Worm (Caenorhabditis elegans) whole organism, L3 larva: ENCODE measurements around the gene ZK1067.3.

Experiments
- R02D3.7 ChIP-seq: fragments of 150-350 bp; optimal IDR thresholded peaks from 2 replicates; lab custom pipeline; 2014; ENCODE audit warnings: missing biosample characterization, missing genetic modification characterization
- aly-2 ChIP-seq: fragments of 150-350 bp; optimal IDR thresholded peaks from 2 replicates; lab custom pipeline; 2014; ENCODE audit warnings: missing biosample characterization, missing genetic modification characterization
- ama-1 ChIP-seq: fragments of 150-350 bp; optimal IDR thresholded peaks from 2 replicates; lab custom pipeline; 2018
- ceh-28 ChIP-seq: fragments of 150-350 bp; optimal IDR thresholded peaks from 2 replicates; lab custom pipeline; 2014; ENCODE audit warnings: missing biosample characterization, missing genetic modification reagents, missing genetic modification characterization
- ceh-9 ChIP-seq: sonication (generic microtip); optimal IDR thresholded peaks from 2 replicates; lab custom pipeline; 2018; ENCODE audit warnings: missing biosample characterization, missing genetic modification characterization
- egl-27 ChIP-seq: sonication (generic microtip); optimal IDR thresholded peaks from 4 replicates; lab custom pipeline; 2017; ENCODE audit warnings: missing biosample characterization, missing genetic modification reagents, missing genetic modification characterization
- elt-1 ChIP-seq: fragments of 150-350 bp; optimal IDR thresholded peaks from 2 replicates; lab custom pipeline; 2014; ENCODE audit warnings: missing biosample characterization, missing genetic modification characterization
- elt-2 ChIP-seq: sonication (generic microtip); optimal IDR thresholded peaks from 2 replicates; lab custom pipeline; 2016; ENCODE audit warnings: missing genetic modification reagents, mild to moderate bottlenecking, missing genetic modification characterization, missing compliant biosample characterization
- elt-3 ChIP-seq, 3 experiments: fragments of 150-350 bp in 1 of 3; sonication (generic microtip) in 2 of 3; optimal IDR thresholded peaks; 2 replicates in 2 of 3; 4 replicates in 1 of 3; lab custom pipeline; 2014 to 2017; ENCODE audit warnings: missing biosample characterization in 3 of 3, missing genetic modification characterization in 3 of 3
- fos-1 ChIP-seq: fragments of 150-350 bp; optimal IDR thresholded peaks from 2 replicates; lab custom pipeline; 2014; ENCODE audit warnings: missing biosample characterization, missing genetic modification characterization
- hmg-11 ChIP-seq: sonication (generic microtip); optimal IDR thresholded peaks from 2 replicates; lab custom pipeline; 2016; ENCODE audit warnings: missing genetic modification characterization, missing compliant biosample characterization
- lin-15B ChIP-seq: fragments of 150-350 bp; optimal IDR thresholded peaks from 2 replicates; lab custom pipeline; 2014; ENCODE audit warnings: missing biosample characterization, missing genetic modification characterization
- lin-39 ChIP-seq: fragments of 150-350 bp; optimal IDR thresholded peaks from 2 replicates; lab custom pipeline; 2018; ENCODE audit warnings: missing biosample characterization, missing genetic modification reagents, missing genetic modification characterization
- lsy-12 ChIP-seq: sonication (generic microtip); optimal IDR thresholded peaks from 2 replicates; lab custom pipeline; 2016; ENCODE audit warnings: mild to moderate bottlenecking, missing genetic modification characterization, missing compliant biosample characterization
- mdl-1 ChIP-seq: fragments of 150-350 bp; optimal IDR thresholded peaks from 2 replicates; lab custom pipeline; 2014; ENCODE audit warnings: missing biosample characterization, missing genetic modification characterization
- mml-1 ChIP-seq: fragments of 150-350 bp; sonication (generic microtip); optimal IDR thresholded peaks from 3 replicates; lab custom pipeline; 2014; ENCODE audit warnings: missing biosample characterization, missing genetic modification characterization
- nfya-1 ChIP-seq: sonication (generic microtip); optimal IDR thresholded peaks from 2 replicates; lab custom pipeline; 2017; ENCODE audit warnings: missing genetic modification characterization, mild to moderate bottlenecking, missing compliant biosample characterization, antibody characterized with exemption, moderate library complexity; ENCODE audit not compliant: insufficient read depth
- nhr-12 ChIP-seq: fragments of 150-350 bp; optimal IDR thresholded peaks from 2 replicates; lab custom pipeline; 2014; ENCODE audit warnings: missing biosample characterization, missing genetic modification characterization
- nhr-237 ChIP-seq: fragments of 150-350 bp; optimal IDR thresholded peaks from 2 replicates; lab custom pipeline; 2014; ENCODE audit warnings: missing biosample characterization, missing genetic modification characterization
- nhr-25 ChIP-seq: sonication (generic microtip); optimal IDR thresholded peaks from 2 replicates; lab custom pipeline; 2017; ENCODE audit warnings: missing biosample characterization, missing genetic modification characterization
- nhr-28 ChIP-seq: fragments of 150-350 bp; optimal IDR thresholded peaks from 2 replicates; lab custom pipeline; 2014; ENCODE audit warnings: missing biosample characterization, missing genetic modification characterization
- nhr-43 ChIP-seq: sonication (generic microtip); optimal IDR thresholded peaks from 2 replicates; lab custom pipeline; 2016; ENCODE audit warnings: mild to moderate bottlenecking, missing genetic modification characterization, missing compliant biosample characterization; ENCODE audit not compliant: poor library complexity, severe bottlenecking
- nhr-76 ChIP-seq: fragments of 150-350 bp; sonication (generic microtip); optimal IDR thresholded peaks from 5 replicates; lab custom pipeline; 2014; ENCODE audit warnings: missing biosample characterization, missing genetic modification characterization
- nhr-77 ChIP-seq: fragments of 150-350 bp; optimal IDR thresholded peaks from 2 replicates; lab custom pipeline; 2014; ENCODE audit warnings: missing biosample characterization, missing genetic modification characterization
- pha-4 ChIP-seq: fragments of 150-350 bp; optimal IDR thresholded peaks from 2 replicates; lab custom pipeline; 2014; ENCODE audit warnings: missing biosample characterization, missing genetic modification reagents, missing genetic modification characterization
- pqm-1 ChIP-seq: fragments of 150-350 bp; optimal IDR thresholded peaks from 2 replicates; lab custom pipeline; 2017; ENCODE audit warnings: missing biosample characterization, missing genetic modification characterization, inconsistent platforms
- sea-2 ChIP-seq: fragments of 150-350 bp; sonication (generic microtip); optimal IDR thresholded peaks from 4 replicates; lab custom pipeline; 2014; ENCODE audit warnings: missing biosample characterization, missing genetic modification reagents, missing genetic modification characterization
- snpc-4 ChIP-seq: fragments of 150-350 bp; optimal IDR thresholded peaks from 2 replicates; lab custom pipeline; 2014; ENCODE audit warnings: missing biosample characterization, missing genetic modification characterization
- tbx-2 ChIP-seq: sonication (generic microtip); optimal IDR thresholded peaks from 2 replicates; lab custom pipeline; 2016; ENCODE audit warnings: mild to moderate bottlenecking, missing genetic modification characterization, missing compliant biosample characterization
- unc-39 ChIP-seq: sonication (generic microtip); optimal IDR thresholded peaks from 4 replicates; lab custom pipeline; 2017; ENCODE audit warnings: missing biosample characterization, missing genetic modification characterization

The ZK1067.3 gene

DNA sequence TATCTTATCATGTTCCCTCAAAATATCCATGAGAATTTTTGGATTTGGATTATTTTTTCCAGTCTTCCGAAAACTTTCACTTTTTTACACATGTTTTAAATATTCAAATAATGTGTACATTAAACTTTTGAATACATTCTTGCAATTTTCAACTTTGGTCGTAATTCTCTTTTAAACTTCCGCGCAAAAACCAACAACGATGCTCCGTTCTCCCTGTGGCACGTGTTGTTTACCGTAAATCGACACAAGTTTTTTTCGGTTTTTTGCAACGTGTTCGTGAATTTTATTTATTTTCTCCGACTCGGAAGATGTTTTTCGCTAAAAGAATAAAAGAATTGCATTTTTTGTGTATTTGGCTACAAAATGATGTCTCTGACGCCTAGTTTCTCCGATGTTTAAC, 19.7 kb downstream of the ZK1067.3 start:
- TF ChIP-seq nfya-1 (tag; lab: Kevin White, UChicago) = peak; percentile 54
- no peak for TF ChIP-seq snpc-4 (tag; lab: Kevin White, UChicago)
- TF ChIP-seq sea-2 (GFP tag; lab: Kevin White, UChicago) = no peak
- TF ChIP-seq R02D3.7 = peak; percentile 94
- TF ChIP-seq nhr-43 (tag; lab: Kevin White, UChicago) = no peak
- no peak for TF ChIP-seq egl-27
- peak; percentile 42 for TF ChIP-seq lin-15B (tag; lab: Kevin White, UChicago)
- TF ChIP-seq elt-3 (tag; optimal IDR thresholded peaks at IDR 0.05; lab: Kevin White, UChicago) = no peak
- TF ChIP-seq pha-4 (tag; lab: Kevin White, UChicago) = peak; percentile 94
- peak; percentile 24 for TF ChIP-seq ama-1 (lab: Kevin White, UChicago)
- TF ChIP-seq hmg-11 (tag; lab: Kevin White, UChicago) = peak; percentile 17
- TF ChIP-seq elt-2 (tag; lab: Kevin White, UChicago) = peak; percentile 14

DNA sequence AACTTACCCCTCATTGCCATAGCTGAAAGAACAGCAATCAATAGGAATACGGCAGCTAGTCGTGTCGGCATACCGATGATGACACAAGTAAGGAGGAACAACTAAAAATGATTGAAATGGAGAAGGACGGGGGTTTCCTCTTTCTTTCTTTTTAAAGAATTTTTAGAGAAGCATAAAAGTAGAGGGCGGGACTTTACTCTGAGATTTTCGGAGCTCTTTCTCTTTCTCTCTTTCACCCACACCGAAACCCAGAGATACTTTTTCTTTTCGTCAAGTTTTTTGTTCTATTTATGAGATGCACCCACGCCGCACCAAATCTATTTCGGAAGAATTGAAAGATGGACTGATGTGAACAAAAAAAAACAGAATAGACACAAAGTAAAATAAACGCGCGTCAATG, 23.6 kb downstream of the ZK1067.3 start, which contains the start of gene T26C5.5:
Gene T26C5.5, minus strand, starts transcription at position 101 of the 400 bp plus-strand sequence.
- TF ChIP-seq nhr-77 (tag; lab: Kevin White, UChicago) (no peak), nfya-1 (tag; lab: Kevin White, UChicago) (no peak), nhr-76 (tag; lab: Kevin White, UChicago) (no peak), egl-27 (no peak), elt-1 (tag; lab: Kevin White, UChicago) (no peak), pha-4 (tag; lab: Kevin White, UChicago) (no peak)
- TF ChIP-seq, all 47 proteins: peak for 0

- TF ChIP-seq fos-1 (tag; lab: Kevin White, UChicago) (no peak), unc-39 (tag; lab: Kevin White, UChicago) (no peak)
Measured at ce11 chrII:9250422-9250821, 27.4 kb downstream of the ZK1067.3 start, which contains the start of gene T26C5.4. Gene T26C5.4 (minus strand): TSS chrII:9250522.

ce11 chrII:9251529-9251928, 28.5 kb downstream of the ZK1067.3 start:
- TF ChIP-seq lsy-12 (tag; lab: Kevin White, UChicago) (no peak), nhr-25 (peak; percentile 19)

DNA sequence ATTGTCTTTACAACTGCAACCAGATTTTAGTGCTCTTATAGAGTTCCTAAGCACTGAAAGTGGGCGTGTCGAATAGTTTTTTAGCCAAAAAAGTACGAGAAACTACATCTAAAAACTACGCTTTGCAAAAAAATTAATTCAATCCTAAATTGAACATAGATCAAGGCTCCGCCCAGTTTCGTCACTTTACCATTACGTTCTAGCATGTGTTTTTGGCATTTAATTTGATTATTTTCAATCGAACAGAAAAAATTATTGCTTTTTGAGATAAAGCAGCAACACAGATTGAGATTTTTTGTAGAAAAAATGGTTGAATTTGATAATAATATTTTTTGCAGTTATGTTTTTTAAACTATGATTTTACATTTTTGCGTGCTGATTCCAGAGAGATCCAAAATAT, 31.1 kb downstream of the ZK1067.3 start, which contains the start of gene nlp-82:
Gene nlp-82, minus strand, starts transcription at position 101 of the 400 bp plus-strand sequence.
- TF ChIP-seq elt-2 (tag; lab: Kevin White, UChicago) (no peak), lin-39 (tag; lab: Kevin White, UChicago) (no peak), nhr-28 (tag; lab: Kevin White, UChicago) (no peak), ceh-9 (tag; lab: Kevin White, UChicago) (no peak), ceh-28 (tag; lab: Kevin White, UChicago) (no peak), nhr-77 (tag; lab: Kevin White, UChicago) (no peak), elt-1 (tag; lab: Kevin White, UChicago) (no peak), mml-1 (tag; lab: Kevin White, UChicago) (no peak), mdl-1 (tag; lab: Kevin White, UChicago) (no peak), tbx-2 (tag; lab: Kevin White, UChicago) (no peak), pqm-1 (no peak), lin-15B (tag; lab: Kevin White, UChicago) (no peak)

- TF ChIP-seq egl-27 (no peak), mml-1 (tag; lab: Kevin White, UChicago) (no peak), fos-1 (tag; lab: Kevin White, UChicago) (no peak), nhr-12 (tag; lab: Kevin White, UChicago) (no peak), aly-2 (tag; lab: Kevin White, UChicago) (no peak), nhr-237 (tag; lab: Kevin White, UChicago) (no peak)
Measured at ce11 chrII:9258034-9258556, 35.0 kb downstream of the ZK1067.3 start.
